Worm (Caenorhabditis elegans) whole organism, mixed stage, embryonic: ENCODE measurements around the gene cox-15.

ENCODE experiments used
- ceh-83 ChIP-seq: fragments of 200-800 bp; sonication (Bioruptor generic); optimal IDR thresholded peaks from 2 replicates; lab custom pipeline; 2018; ENCODE audit warnings: mild to moderate bottlenecking, missing genetic modification characterization, missing compliant biosample characterization
- lsy-2 ChIP-seq: fragments of 150-350 bp; optimal IDR thresholded peaks from 2 replicates; lab custom pipeline; 2014; ENCODE audit warnings: missing biosample characterization, missing genetic modification characterization
- unc-120 ChIP-seq: sonication (generic microtip); optimal IDR thresholded peaks from 2 replicates; lab custom pipeline; 2017; ENCODE audit warnings: missing genetic modification characterization, missing compliant biosample characterization; ENCODE audit not compliant: poor library complexity, severe bottlenecking

- TF ChIP-seq ceh-83 (GFP tag; lab: Kevin White, UChicago) = no peak
- no peak for TF ChIP-seq lsy-2 (tag; lab: Kevin White, UChicago)
- TF ChIP-seq unc-120 (tag; lab: Kevin White, UChicago) = no peak
Measured at ce11 chrII:11246506-11246905, 11.8 kb upstream of the cox-15 start.
